5 fruit fly cellular contexts compared by ENCODE assay signal in the genomic region with DNA sequence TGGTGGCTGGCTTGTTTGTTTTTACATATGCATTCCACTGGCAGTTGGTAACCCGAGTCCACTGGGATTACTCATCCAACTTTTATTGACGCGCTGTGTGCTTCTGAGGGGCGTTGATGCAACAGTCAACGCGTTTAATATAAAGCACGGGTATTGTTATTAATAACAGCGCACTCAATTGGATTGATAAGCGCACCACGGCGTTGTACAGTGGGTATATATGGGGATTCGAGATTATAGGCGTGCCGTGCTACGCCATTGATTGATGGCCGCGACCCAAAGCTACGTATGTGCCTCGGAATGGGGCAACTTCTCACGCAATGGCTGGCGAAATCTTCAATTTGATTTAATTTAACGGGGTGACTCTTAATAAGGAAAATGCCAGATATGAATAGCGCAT.
TF ChIP-seq lines count a peak whose summit lies in the region.

No protein-coding gene starts in this region.

- TF ChIP-seq CTCF in whole organism, embryonic (GFP tag; optimal IDR thresholded peaks at IDR 0.05; lab: Kevin White, UChicago), result no peak

TF ChIP-seq in whole organism, adult, 20 proteins besides CTCF, POLR2A, EP300 and RAD21:
- TF ChIP-seq cic (GFP tag; optimal IDR thresholded peaks at IDR 0.05; lab: Kevin White, UChicago), result peak; percentile 72
- peak; percentile 94 for TF ChIP-seq kay (GFP tag; lab: Kevin White, UChicago; ENCODE audit: borderline replicate concordance)
- no peak for TF ChIP-seq Clk (GFP tag; optimal IDR thresholded peaks at IDR 0.05; lab: Kevin White, UChicago)
- peak; percentile 35 for TF ChIP-seq CG12768 (GFP tag; optimal IDR thresholded peaks at IDR 0.05; lab: Kevin White, UChicago)
- no peak for TF ChIP-seq pad (GFP tag; optimal IDR thresholded peaks at IDR 0.05; lab: Kevin White, UChicago)

TF ChIP-seq in whole organism, embryonic, 481 proteins besides CTCF, POLR2A, EP300 and RAD21 (continues in another document):
- TF ChIP-seq lab (GFP tag; optimal IDR thresholded peaks at IDR 0.05; lab: Kevin White, UChicago), result peak; percentile 27
- TF ChIP-seq CG4707 (GFP tag; optimal IDR thresholded peaks at IDR 0.05; lab: Kevin White, UChicago), result peak; percentile 46
- TF ChIP-seq Oli (tag; optimal IDR thresholded peaks at IDR 0.05; lab: Kevin White, UChicago), result no peak
- TF ChIP-seq CG9437 (GFP tag; optimal IDR thresholded peaks at IDR 0.05; lab: Kevin White, UChicago), result no peak
- TF ChIP-seq ci (GFP tag; IDR thresholded peaks at IDR 0.05; lab: Robert Waterston, UW), result 0 out of 3 replicates have a peak, but pooled peaks have one; percentile 29
- TF ChIP-seq lov (optimal IDR thresholded peaks at IDR 0.05; lab: Kevin White, UChicago), result no peak
- 0 out of 3 replicates have a peak, but pooled peaks have one; percentile 34 for TF ChIP-seq lov (GFP tag; IDR thresholded peaks at IDR 0.05; lab: Robert Waterston, UW)
- 0 out of 3 replicates have a peak, but pooled peaks have one; percentile 26 for TF ChIP-seq CG6175 (GFP tag; IDR thresholded peaks at IDR 0.05; lab: Robert Waterston, UW)
- TF ChIP-seq CG1603 (tag; optimal IDR thresholded peaks at IDR 0.05; lab: Kevin White, UChicago), result no peak
- no peak for TF ChIP-seq CG6683 (GFP tag; optimal IDR thresholded peaks at IDR 0.05; lab: Kevin White, UChicago)
- TF ChIP-seq CG2199 (GFP tag; IDR thresholded peaks at IDR 0.05; lab: Robert Waterston, UW), result 0 out of 3 replicates have a peak, but pooled peaks have one; percentile 49
- no peak for TF ChIP-seq btn (GFP tag; optimal IDR thresholded peaks at IDR 0.05; lab: Kevin White, UChicago)
- peak; percentile 5 for TF ChIP-seq wek (GFP tag; optimal IDR thresholded peaks at IDR 0.05; lab: Kevin White, UChicago)
- peak; percentile 5 for TF ChIP-seq CG17359 (tag; optimal IDR thresholded peaks at IDR 0.05; lab: Kevin White, UChicago)
- TF ChIP-seq ara (GFP tag; IDR thresholded peaks at IDR 0.05; lab: Robert Waterston, UW), result 0 out of 2 replicates have a peak, but pooled peaks have one; percentile 7
- peak in 1 of 2 experiments; percentile 36 for TF ChIP-seq Pdp1 (GFP tag; optimal IDR thresholded peaks at IDR 0.05; lab: Kevin White, UChicago)
- no peak for TF ChIP-seq eyg (GFP tag; optimal IDR thresholded peaks at IDR 0.05; lab: Kevin White, UChicago)
- peak; percentile 52 for TF ChIP-seq Med (GFP tag; lab: Kevin White, UChicago)
- TF ChIP-seq Dbx (GFP tag; IDR thresholded peaks at IDR 0.05; lab: Robert Waterston, UW), result 0 out of 3 replicates have a peak, but pooled peaks have one; percentile 36

TF ChIP-seq in whole organism, prepupa, 60 proteins besides CTCF, POLR2A, EP300 and RAD21:
- peak; percentile 51 for TF ChIP-seq Eip93F (GFP tag; optimal IDR thresholded peaks at IDR 0.05; lab: Kevin White, UChicago)
- peak in 1 of 2 experiments; percentile 20 for TF ChIP-seq ss (GFP tag; optimal IDR thresholded peaks at IDR 0.05; lab: Kevin White, UChicago)
- peak; percentile 77 for TF ChIP-seq svp (GFP tag; lab: Kevin White, UChicago)
- peak; percentile 80 for TF ChIP-seq vri (GFP tag; optimal IDR thresholded peaks at IDR 0.05; lab: Kevin White, UChicago)
- peak; percentile 37 for TF ChIP-seq CG6276 (GFP tag; optimal IDR thresholded peaks at IDR 0.05; lab: Kevin White, UChicago)
- TF ChIP-seq fd59A (GFP tag; optimal IDR thresholded peaks at IDR 0.05; lab: Kevin White, UChicago), result no peak
- peak; percentile 69 for TF ChIP-seq Eip78C (GFP tag; lab: Kevin White, UChicago)
- TF ChIP-seq Sox15 (GFP tag; optimal IDR thresholded peaks at IDR 0.05; lab: Kevin White, UChicago), result no peak
- peak; percentile 20 for TF ChIP-seq Eip75B (GFP tag; optimal IDR thresholded peaks at IDR 0.05; lab: Kevin White, UChicago)

TF ChIP-seq in whole organism, pupa, 21 proteins besides CTCF, POLR2A, EP300 and RAD21:
- TF ChIP-seq rn (GFP tag; IDR thresholded peaks at IDR 0.05; lab: Robert Waterston, UW), result no peak
- TF ChIP-seq EcR (GFP tag; optimal IDR thresholded peaks at IDR 0.05; lab: Kevin White, UChicago), result peak; percentile 52

TF ChIP-seq in whole organism, wandering third instar larva, 38 proteins besides CTCF, POLR2A, EP300 and RAD21:
- TF ChIP-seq br (GFP tag; optimal IDR thresholded peaks at IDR 0.05; lab: Kevin White, UChicago) (no peak), GATAd (GFP tag; optimal IDR thresholded peaks at IDR 0.05; lab: Kevin White, UChicago) (no peak), Rel (GFP tag; optimal IDR thresholded peaks at IDR 0.05; lab: Kevin White, UChicago) (peak; percentile 32), Rel (tag; optimal IDR thresholded peaks at IDR 0.05; lab: Kevin White, UChicago) (peak; percentile 6), Jra (GFP tag; optimal IDR thresholded peaks at IDR 0.05; lab: Kevin White, UChicago) (peak; percentile 42)
